Worm (Caenorhabditis elegans) whole organism, L4 larva: Measurements from ENCODE around the gene R03D7.15.

Experiments
- arid-1 ChIP-seq: fragments of 200-800 bp; sonication (Bioruptor generic); conservative IDR thresholded peaks from 2 replicates; pipeline ENCODE4 v1.3.6; 2022; ENCODE audit warnings: missing genetic modification reagents, missing genetic modification characterization, missing compliant biosample characterization
- ceh-28 ChIP-seq: fragments of 150-350 bp; optimal IDR thresholded peaks from 2 replicates; lab custom pipeline; 2014; ENCODE audit warnings: missing biosample characterization, missing genetic modification reagents, missing genetic modification characterization
- nhr-237 ChIP-seq: sonication (generic microtip); optimal IDR thresholded peaks from 2 replicates; lab custom pipeline; 2017; ENCODE audit warnings: missing biosample characterization, missing genetic modification characterization
- nhr-77 ChIP-seq: fragments of 150-350 bp; optimal IDR thresholded peaks from 2 replicates; lab custom pipeline; 2014; ENCODE audit warnings: missing biosample characterization, missing genetic modification characterization

DNA sequence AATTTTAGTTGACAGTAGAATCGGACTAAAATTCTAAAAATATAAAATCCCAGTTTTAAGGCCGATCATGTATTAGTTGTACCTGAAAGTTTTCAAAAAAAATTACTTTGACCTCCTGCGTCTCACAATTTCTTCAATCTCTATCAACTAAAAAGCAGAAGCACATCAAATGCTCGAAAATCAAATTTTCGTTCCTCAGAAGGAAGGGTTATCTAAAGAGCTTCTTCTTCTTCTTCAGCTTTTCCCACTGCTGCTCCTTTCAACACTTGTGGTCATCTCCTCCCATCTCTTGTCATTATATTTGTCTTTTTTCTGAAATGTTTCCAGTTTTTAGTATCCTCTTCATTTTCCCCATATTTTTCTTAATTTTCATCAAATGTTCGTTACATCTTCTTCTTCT lies 22.7 kb downstream of the R03D7.15 start:
- TF ChIP-seq nhr-77 (no peak), ceh-28 (tag; lab: Kevin White, UChicago) (no peak), nhr-237 (tag; lab: Kevin White, UChicago) (no peak), arid-1 (GFP tag; lab: Robert Waterston, UW) (no peak)
